Fruit fly (Drosophila melanogaster) Kc167 (cell line): ENCODE data around the gene Rab6.

ENCODE experiments used
- Myc ChIP-seq: fragments of >200 bp; optimal IDR thresholded peaks from 2 replicates; lab custom pipeline; 2017; ENCODE audit warnings: missing external identifiers
- Sin3A ChIP-seq: fragments of >200 bp; optimal IDR thresholded peaks from 2 replicates; lab custom pipeline; 2018; ENCODE audit warnings: missing external identifiers
- h ChIP-seq: fragments of >200 bp; optimal IDR thresholded peaks from 3 replicates; lab custom pipeline; 2018; ENCODE audit warnings: missing external identifiers
- insv ChIP-seq: fragments of >200 bp; optimal IDR thresholded peaks from 3 replicates; lab custom pipeline; 2018; ENCODE audit warnings: missing external identifiers
- psq ChIP-seq: fragments of >200 bp; optimal IDR thresholded peaks from 2 replicates; lab custom pipeline; 2017; ENCODE audit warnings: missing external identifiers
- ttk ChIP-seq: sonication (Bioruptor generic); optimal IDR thresholded peaks from 2 replicates; lab custom pipeline; 2017; ENCODE audit warnings: missing external identifiers

The Rab6 gene

dm6 chr2L:12103231-12104210 is 5.4 kb downstream of the Rab6 start, which contains the start of the genes Patsas and ThrRS:
Patsas (minus strand) TSS chr2L:12103285.
ThrRS (plus strand) TSS chr2L:12103751.
- TF ChIP-seq psq (lab: Kevin White, UChicago) (no peak), Myc (lab: Kevin White, UChicago) (no peak), Sin3A (lab: Kevin White, UChicago) (no peak), ttk (lab: Kevin White, UChicago) (no peak), insv (no peak), h (lab: Kevin White, UChicago) (no peak)

dm6 chr2L:12097698-12098097 is 11.2 kb downstream of the Rab6 start, which contains the start of gene Ced-12:
Ced-12 (plus strand) TSS chr2L:12097838.
- TF ChIP-seq ttk (lab: Kevin White, UChicago) (no peak), psq (lab: Kevin White, UChicago) (no peak), Myc (lab: Kevin White, UChicago) (no peak), insv (no peak), h (lab: Kevin White, UChicago) (no peak), Sin3A (lab: Kevin White, UChicago) (no peak)

dm6 chr2L:12096396-12096813 is 12.5 kb downstream of the Rab6 start, which contains the start of the genes CG6712 and Mt2:
CG6712 (minus strand) TSS chr2L:12096511.
Mt2 (plus strand) TSS chr2L:12096525.
- TF ChIP-seq ttk (lab: Kevin White, UChicago) (no peak), insv (no peak), h (lab: Kevin White, UChicago) (no peak)

dm6 chr2L:12093652-12094051 is 15.3 kb downstream of the Rab6 start:
- TF ChIP-seq psq (lab: Kevin White, UChicago) (no peak), Sin3A (lab: Kevin White, UChicago) (no peak), insv (no peak), ttk (lab: Kevin White, UChicago) (no peak), Myc (lab: Kevin White, UChicago) (no peak), h (lab: Kevin White, UChicago) (no peak)

dm6 chr2L:12092719-12093118 is 16.2 kb downstream of the Rab6 start:
- TF ChIP-seq h (lab: Kevin White, UChicago) (no peak), insv (no peak), psq (lab: Kevin White, UChicago) (no peak), ttk (lab: Kevin White, UChicago) (no peak), Myc (lab: Kevin White, UChicago) (no peak), Sin3A (lab: Kevin White, UChicago) (no peak)

- TF ChIP-seq psq (lab: Kevin White, UChicago) = no peak
Observed at dm6 chr2L:12092041-12092440, 16.9 kb downstream of the Rab6 start.

dm6 chr2L:12091522-12091921 is 17.4 kb downstream of the Rab6 start, which contains the start of gene Pex19:
Pex19 (plus strand) TSS chr2L:12091822.
- TF ChIP-seq h (lab: Kevin White, UChicago) = no peak
- no peak for TF ChIP-seq insv
- TF ChIP-seq Myc (lab: Kevin White, UChicago) = no peak
- TF ChIP-seq ttk (lab: Kevin White, UChicago) = no peak
- TF ChIP-seq psq (lab: Kevin White, UChicago) = no peak
- no peak for TF ChIP-seq Sin3A (lab: Kevin White, UChicago)

dm6 chr2L:12089145-12089544 is 19.8 kb downstream of the Rab6 start:
- TF ChIP-seq Sin3A (lab: Kevin White, UChicago) = no peak
- TF ChIP-seq ttk (lab: Kevin White, UChicago) = no peak
- TF ChIP-seq psq (lab: Kevin White, UChicago) = no peak

dm6 chr2L:12087442-12087841 is 21.5 kb downstream of the Rab6 start:
- no peak for TF ChIP-seq Myc (lab: Kevin White, UChicago)
- TF ChIP-seq Sin3A (lab: Kevin White, UChicago) = no peak
- TF ChIP-seq h (lab: Kevin White, UChicago) = no peak
- no peak for TF ChIP-seq insv
- no peak for TF ChIP-seq ttk (lab: Kevin White, UChicago)
- TF ChIP-seq psq (lab: Kevin White, UChicago) = no peak

dm6 chr2L:12085619-12086171 is 23.2 kb downstream of the Rab6 start, which contains the start of gene prd:
prd (minus strand) TSS chr2L:12085827.
- TF ChIP-seq psq (lab: Kevin White, UChicago) = no peak
- TF ChIP-seq ttk (lab: Kevin White, UChicago) = no peak
- TF ChIP-seq insv = no peak
- no peak for TF ChIP-seq Sin3A (lab: Kevin White, UChicago)
- no peak for TF ChIP-seq h (lab: Kevin White, UChicago)
- no peak for TF ChIP-seq Myc (lab: Kevin White, UChicago)

dm6 chr2L:12085010-12085409 is 23.9 kb downstream of the Rab6 start:
- no peak for TF ChIP-seq insv
- TF ChIP-seq Sin3A (lab: Kevin White, UChicago) = no peak
- no peak for TF ChIP-seq ttk (lab: Kevin White, UChicago)
